Fruit fly (Drosophila melanogaster): ENCODE results near the gene SA2.

dm6 chr3L:1437772-1438171, at the start of gene SA2:
- TF ChIP-seq CG5204 (GFP tag; optimal IDR thresholded peaks at IDR 0.05) (no peak), ovo (GFP tag; optimal IDR thresholded peaks at IDR 0.05) (no peak), Mnt (GFP tag; optimal IDR thresholded peaks at IDR 0.05) (no peak)
